Worm (Caenorhabditis elegans) whole organism, midembryonic: ENCODE data around the gene aqp-6.

ENCODE experiments used
- cog-1 ChIP-seq: sonication (generic microtip); optimal IDR thresholded peaks from 2 replicates; lab custom pipeline; 2016; ENCODE audit warnings: missing genetic modification characterization, missing compliant biosample characterization
- flt-1 ChIP-seq: fragments of 200-800 bp; sonication (Bioruptor generic); IDR thresholded peaks from 2 replicates; pipeline ENCODE4 v1.3.6; 2022; ENCODE audit warnings: missing genetic modification characterization, missing compliant biosample characterization
- klf-2 ChIP-seq: fragments of 200-800 bp; sonication (Bioruptor generic); conservative IDR thresholded peaks from 2 replicates; pipeline ENCODE4 v1.3.6; 2022; ENCODE audit warnings: missing genetic modification reagents, missing genetic modification characterization, missing compliant biosample characterization
- tab-1 ChIP-seq: fragments of 200-800 bp; sonication (Bioruptor generic); IDR thresholded peaks from 2 replicates; pipeline ENCODE4 v1.3.6; 2022; ENCODE audit warnings: missing genetic modification characterization, missing compliant biosample characterization
- ztf-29 ChIP-seq: fragments of 200-800 bp; sonication (Bioruptor generic); IDR thresholded peaks from 2 replicates; pipeline ENCODE4 v1.3.6; 2022; ENCODE audit warnings: missing genetic modification reagents, missing genetic modification characterization, missing compliant biosample characterization

- TF ChIP-seq ztf-29 (GFP tag; lab: Robert Waterston, UW) (no peak), klf-2 (no peak), tab-1 (GFP tag; lab: Robert Waterston, UW) (no peak), flt-1 (GFP tag; lab: Robert Waterston, UW) (no peak), cog-1 (tag; lab: Kevin White, UChicago) (no peak)
Observed at ce11 chrV:10675978-10676377, 27.7 kb downstream of the aqp-6 start.
